Worm (Caenorhabditis elegans) whole organism, L3 larva: ENCODE results near the gene pqn-8.

ENCODE experiments used
- R02D3.7 ChIP-seq: fragments of 150-350 bp; optimal IDR thresholded peaks from 2 replicates; lab custom pipeline; 2014; ENCODE audit warnings: missing biosample characterization, missing genetic modification characterization
- fkh-10 ChIP-seq: sonication (generic microtip); optimal IDR thresholded peaks from 2 replicates; lab custom pipeline; 2017; ENCODE audit warnings: missing biosample characterization, missing genetic modification reagents, missing genetic modification characterization
- jun-1 ChIP-seq: fragments of 150-350 bp; optimal IDR thresholded peaks from 2 replicates; lab custom pipeline; 2014; ENCODE audit warnings: missing biosample characterization, missing genetic modification reagents, missing genetic modification characterization
- nhr-11 ChIP-seq: fragments of 150-350 bp; optimal IDR thresholded peaks from 2 replicates; lab custom pipeline; 2014; ENCODE audit warnings: missing biosample characterization, missing genetic modification characterization
- nhr-43 ChIP-seq: sonication (generic microtip); optimal IDR thresholded peaks from 2 replicates; lab custom pipeline; 2016; ENCODE audit warnings: mild to moderate bottlenecking, missing genetic modification characterization, missing compliant biosample characterization; ENCODE audit not compliant: poor library complexity, severe bottlenecking

ce11 chrIII:10033213-10033612 is 35.4 kb upstream of the pqn-8 start, which contains the start of gene M04D8.5:
- no peak for TF ChIP-seq R02D3.7 (tag; lab: Kevin White, UChicago)
- no peak for TF ChIP-seq jun-1
- no peak for TF ChIP-seq nhr-11 (tag; lab: Kevin White, UChicago)
- no peak for TF ChIP-seq nhr-43 (tag; lab: Kevin White, UChicago)
- TF ChIP-seq fkh-10 (GFP tag; lab: Kevin White, UChicago) = no peak
